Worm (Caenorhabditis elegans) whole organism, L1 larva: ENCODE data around the gene cutl-27.

Experiments
- egl-27 ChIP-seq, 2 experiments: fragments of 150-350 bp in 1 of 2; sonication (generic microtip); optimal IDR thresholded peaks; 3 replicates each; lab custom pipeline; 2017 to 2018; ENCODE audit warnings: missing biosample characterization in 2 of 2, missing genetic modification characterization in 2 of 2, missing genetic modification reagents in 2 of 2
- jun-1 ChIP-seq: fragments of 150-350 bp; optimal IDR thresholded peaks from 2 replicates; lab custom pipeline; 2014; ENCODE audit warnings: missing biosample characterization, missing genetic modification reagents, missing genetic modification characterization
- nhr-11 ChIP-seq: fragments of 150-350 bp; optimal IDR thresholded peaks from 2 replicates; lab custom pipeline; 2014; ENCODE audit warnings: missing biosample characterization, missing genetic modification characterization
- nhr-28 ChIP-seq: fragments of 150-350 bp; optimal IDR thresholded peaks from 2 replicates; lab custom pipeline; 2014; ENCODE audit warnings: missing biosample characterization, missing genetic modification characterization
- nhr-76 ChIP-seq: sonication (generic microtip); optimal IDR thresholded peaks from 2 replicates; lab custom pipeline; 2017; ENCODE audit warnings: missing biosample characterization, missing genetic modification characterization
- nhr-90 ChIP-seq: sonication (generic microtip); optimal IDR thresholded peaks from 2 replicates; lab custom pipeline; 2016; ENCODE audit warnings: mild to moderate bottlenecking, missing genetic modification characterization, missing compliant biosample characterization; ENCODE audit not compliant: poor library complexity
- pqm-1 ChIP-seq: sonication (generic microtip); optimal IDR thresholded peaks from 3 replicates; lab custom pipeline; 2017; ENCODE audit warnings: missing biosample characterization, missing genetic modification characterization
- sptf-1 ChIP-seq: fragments of 150-350 bp; optimal IDR thresholded peaks from 2 replicates; lab custom pipeline; 2014; ENCODE audit warnings: missing biosample characterization, missing genetic modification characterization

DNA sequence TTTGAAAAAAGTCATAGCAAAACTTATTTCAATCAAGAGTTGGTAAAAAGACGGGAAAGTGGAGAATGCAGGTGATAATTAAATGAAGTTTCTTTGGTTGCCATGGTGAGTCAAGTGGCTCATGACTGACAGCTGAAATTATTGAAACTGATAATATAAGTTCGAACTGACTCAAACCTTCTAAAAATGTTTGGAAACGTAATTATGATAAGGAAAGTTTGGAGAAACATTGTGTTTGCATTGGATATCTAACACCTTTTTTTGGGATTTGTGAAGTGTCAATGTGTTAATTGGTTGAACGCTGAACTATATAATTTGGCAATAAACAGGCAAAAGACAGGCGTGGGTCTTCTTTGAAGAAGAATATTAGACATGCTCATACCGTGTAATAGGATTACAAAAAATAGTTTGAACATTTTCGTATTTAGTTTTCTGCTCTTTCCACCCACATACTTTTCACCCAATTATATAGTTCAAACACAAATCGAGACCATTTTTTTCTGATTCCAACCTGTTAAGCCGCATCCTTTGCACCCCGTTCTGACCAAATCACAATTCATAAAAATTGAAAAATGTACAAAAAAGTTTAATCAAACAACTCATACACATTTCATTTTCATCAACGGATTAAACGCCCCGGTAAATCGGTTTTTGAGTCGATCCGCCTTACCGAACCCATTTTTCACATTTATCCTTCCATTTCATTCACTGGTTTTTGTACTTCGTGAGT lies 47.2 kb downstream of the cutl-27 start, which contains the start of the genes srlf-33 and srlf-32:
- no peak for TF ChIP-seq egl-27 (tag; optimal IDR thresholded peaks at IDR 0.05; lab: Kevin White, UChicago)
- no peak for TF ChIP-seq nhr-76 (tag; lab: Kevin White, UChicago)
- no peak for TF ChIP-seq nhr-90 (tag; lab: Kevin White, UChicago)
- no peak for TF ChIP-seq pqm-1
- no peak for TF ChIP-seq jun-1 (tag; lab: Kevin White, UChicago)
- TF ChIP-seq nhr-11 (tag; lab: Kevin White, UChicago) = no peak
- TF ChIP-seq sptf-1 (tag; lab: Kevin White, UChicago) = no peak
- no peak for TF ChIP-seq nhr-28 (tag; lab: Kevin White, UChicago)
